Worm (Caenorhabditis elegans): ENCODE data around the gene che-10.

ce11 chrII:4631479-4631878 lies 6.7 kb downstream of the che-10 start:
- TF ChIP-seq flt-1 (GFP tag; IDR thresholded peaks at IDR 0.05) (no peak), ceh-13 (GFP tag; optimal IDR thresholded peaks at IDR 0.05) (no peak), ama-1 (optimal IDR thresholded peaks at IDR 0.05) (no peak), tbx-37 (GFP tag; conservative IDR thresholded peaks at IDR 0.05) (no peak), pes-1 (GFP tag; IDR thresholded peaks at IDR 0.05) (no peak)
